Fruit fly (Drosophila melanogaster) whole organism, pupa: Measurements from ENCODE around the gene CG2256.

Experiments
- CG12605 ChIP-seq: fragments of 200-800 bp; sonication (Bioruptor generic); IDR thresholded peaks from 2 replicates; pipeline ENCODE4 v1.3.6; 2022; ENCODE audit warnings: missing biosample characterization, missing genetic modification characterization
- CG13204 ChIP-seq: fragments of 200-800 bp; sonication (Bioruptor generic); optimal IDR thresholded peaks from 2 replicates; lab custom pipeline; 2018; ENCODE audit warnings: missing biosample characterization, mild to moderate bottlenecking, missing genetic modification characterization, moderate library complexity
- CG15710 ChIP-seq: fragments of 200-800 bp; sonication (Bioruptor generic); optimal IDR thresholded peaks from 2 replicates; lab custom pipeline; 2018; ENCODE audit warnings: missing biosample characterization, mild to moderate bottlenecking, missing genetic modification characterization, moderate library complexity
- CG17806 ChIP-seq: fragments of 200-800 bp; sonication (Bioruptor generic); optimal IDR thresholded peaks from 2 replicates; lab custom pipeline; 2018; ENCODE audit warnings: missing biosample characterization, mild to moderate bottlenecking, missing genetic modification characterization, moderate library complexity
- CG34367 ChIP-seq: fragments of 200-800 bp; sonication (Bioruptor generic); optimal IDR thresholded peaks from 2 replicates; lab custom pipeline; 2018; ENCODE audit warnings: missing biosample characterization, mild to moderate bottlenecking, missing genetic modification characterization
- CG8301 ChIP-seq: fragments of 200-800 bp; sonication (Bioruptor generic); optimal IDR thresholded peaks from 2 replicates; lab custom pipeline; 2018; ENCODE audit warnings: missing biosample characterization, mild to moderate bottlenecking, missing genetic modification characterization
- CG9948 ChIP-seq: fragments of 200-800 bp; sonication (Bioruptor generic); optimal IDR thresholded peaks from 2 replicates; lab custom pipeline; 2018; ENCODE audit warnings: missing biosample characterization, mild to moderate bottlenecking, missing genetic modification characterization, moderate library complexity
- EcR ChIP-seq: fragments of 200-800 bp; sonication (Bioruptor generic); optimal IDR thresholded peaks from 3 replicates; lab custom pipeline; 2019; ENCODE audit warnings: missing biosample characterization, missing genetic modification characterization, mild to moderate bottlenecking, moderate library complexity, missing genetic modification reagents
- Ets98B ChIP-seq: fragments of 200-800 bp; sonication (Bioruptor generic); IDR thresholded peaks from 2 replicates; pipeline ENCODE4 v1.3.6; 2022; ENCODE audit warnings: missing biosample characterization, missing genetic modification characterization
- Pif1A ChIP-seq: fragments of 200-800 bp; sonication (Bioruptor generic); optimal IDR thresholded peaks from 3 replicates; lab custom pipeline; 2016; ENCODE audit warnings: missing biosample characterization, missing genetic modification characterization
- Snoo ChIP-seq: fragments of 200-800 bp; sonication (Bioruptor generic); optimal IDR thresholded peaks from 3 replicates; lab custom pipeline; 2017; ENCODE audit warnings: missing biosample characterization, mild to moderate bottlenecking, missing genetic modification characterization, inconsistent platforms
- rn ChIP-seq: fragments of 200-800 bp; sonication (Bioruptor generic); IDR thresholded peaks from 2 replicates; pipeline ENCODE4 v1.3.6; 2022; ENCODE audit warnings: missing biosample characterization, missing genetic modification characterization

DNA sequence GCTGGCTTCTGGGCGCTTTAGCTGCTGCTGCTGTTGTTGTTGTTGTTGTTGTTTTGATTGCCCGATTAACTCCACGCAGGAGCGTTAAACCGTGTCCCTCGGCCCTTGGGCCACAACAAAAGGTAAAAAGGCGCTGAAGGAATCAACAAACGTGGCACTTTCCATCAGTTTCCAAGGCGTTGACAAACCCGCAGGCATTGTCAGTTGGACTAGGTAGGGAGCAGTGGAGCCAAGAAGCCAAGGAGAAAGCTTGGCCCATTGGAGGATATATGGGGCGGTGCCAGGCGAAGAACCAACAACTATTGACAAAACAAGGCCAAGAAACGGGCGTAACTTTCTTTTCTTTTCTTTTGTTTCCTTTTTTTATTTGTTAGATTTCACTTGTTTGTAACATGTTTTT lies at the start of gene CG2256:
- TF ChIP-seq CG15710 (no peak), CG17806 (tag; lab: Kevin White, UChicago) (no peak), CG34367 (tag; lab: Kevin White, UChicago) (no peak), EcR (GFP tag; lab: Kevin White, UChicago) (no peak), CG12605 (GFP tag; lab: Robert Waterston, UW) (no peak), CG13204 (GFP tag; lab: Kevin White, UChicago) (no peak), CG9948 (tag; lab: Kevin White, UChicago) (no peak), Ets98B (GFP tag; lab: Robert Waterston, UW) (no peak), rn (GFP tag; lab: Robert Waterston, UW) (no peak), Snoo (no peak), CG8301 (no peak), Pif1A (GFP tag; lab: Kevin White, UChicago) (no peak)
